Worm (Caenorhabditis elegans) whole organism, L2 larva: ENCODE measurements around the gene F35B12.9.

ENCODE experiments used
- C34F6.9 ChIP-seq: fragments of 150-350 bp; optimal IDR thresholded peaks from 2 replicates; lab custom pipeline; 2014; ENCODE audit warnings: missing biosample characterization, missing genetic modification characterization
- R02D3.7 ChIP-seq: fragments of 150-350 bp; optimal IDR thresholded peaks from 2 replicates; lab custom pipeline; 2014; ENCODE audit warnings: missing biosample characterization, missing genetic modification characterization
- Y55F3AM.14 ChIP-seq: fragments of 200-800 bp; sonication (Bioruptor generic); optimal IDR thresholded peaks from 2 replicates; lab custom pipeline; 2018; ENCODE audit warnings: mild to moderate bottlenecking, missing genetic modification characterization, missing compliant biosample characterization
- ama-1 ChIP-seq: fragments of 150-350 bp; optimal IDR thresholded peaks from 2 replicates; lab custom pipeline; 2018; ENCODE audit warnings: inconsistent platforms
- blmp-1 ChIP-seq: sonication (generic microtip); optimal IDR thresholded peaks from 2 replicates; lab custom pipeline; 2017; ENCODE audit warnings: missing genetic modification characterization, mild to moderate bottlenecking, missing compliant biosample characterization, antibody characterized with exemption, moderate library complexity; ENCODE audit not compliant: insufficient read depth
- ceh-16 ChIP-seq: fragments of 150-350 bp; optimal IDR thresholded peaks from 2 replicates; lab custom pipeline; 2014; ENCODE audit warnings: missing biosample characterization, missing genetic modification characterization
- crh-2 ChIP-seq: sonication (generic microtip); optimal IDR thresholded peaks from 2 replicates; lab custom pipeline; 2017; ENCODE audit warnings: missing biosample characterization, missing genetic modification characterization
- dmd-4 ChIP-seq: sonication (generic microtip); optimal IDR thresholded peaks from 2 replicates; lab custom pipeline; 2017; ENCODE audit warnings: missing biosample characterization, missing genetic modification characterization
- elt-1 ChIP-seq: fragments of 150-350 bp; optimal IDR thresholded peaks from 2 replicates; lab custom pipeline; 2014; ENCODE audit warnings: missing biosample characterization, missing genetic modification characterization
- elt-3 ChIP-seq: sonication (generic microtip); optimal IDR thresholded peaks from 2 replicates; lab custom pipeline; 2017; ENCODE audit warnings: missing biosample characterization, missing genetic modification characterization
- lin-11 ChIP-seq: fragments of 150-350 bp; sonication (generic microtip); optimal IDR thresholded peaks from 2 replicates; lab custom pipeline; 2014; ENCODE audit warnings: missing biosample characterization, missing genetic modification characterization, inconsistent platforms, mixed read lengths
- lin-13 ChIP-seq: fragments of 150-350 bp; optimal IDR thresholded peaks from 2 replicates; lab custom pipeline; 2014; ENCODE audit warnings: missing biosample characterization, missing genetic modification reagents, missing genetic modification characterization
- lin-39 ChIP-seq: fragments of 150-350 bp; optimal IDR thresholded peaks from 2 replicates; lab custom pipeline; 2014; ENCODE audit warnings: missing biosample characterization, missing genetic modification reagents, missing genetic modification characterization
- lsy-2 ChIP-seq, 2 experiments: fragments of 150-350 bp in 1 of 2; sonication (generic microtip) in 1 of 2; optimal IDR thresholded peaks; 2 replicates each; lab custom pipeline; 2014 to 2017; ENCODE audit warnings: missing biosample characterization in 2 of 2, missing genetic modification characterization in 2 of 2
- mbf-1 ChIP-seq: sonication (generic microtip); optimal IDR thresholded peaks from 2 replicates; lab custom pipeline; 2017; ENCODE audit warnings: missing biosample characterization, missing genetic modification characterization
- nhr-10 ChIP-seq: sonication (generic microtip); optimal IDR thresholded peaks from 2 replicates; lab custom pipeline; 2017; ENCODE audit warnings: missing biosample characterization, missing genetic modification characterization
- nhr-11 ChIP-seq: fragments of 150-350 bp; optimal IDR thresholded peaks from 2 replicates; lab custom pipeline; 2014; ENCODE audit warnings: missing biosample characterization, missing genetic modification characterization
- nhr-12 ChIP-seq: fragments of 150-350 bp; optimal IDR thresholded peaks from 2 replicates; lab custom pipeline; 2014; ENCODE audit warnings: missing biosample characterization, missing genetic modification characterization
- nhr-129 ChIP-seq: fragments of 150-350 bp; optimal IDR thresholded peaks from 2 replicates; lab custom pipeline; 2014; ENCODE audit warnings: missing biosample characterization, missing genetic modification characterization
- nhr-21 ChIP-seq: fragments of 150-350 bp; optimal IDR thresholded peaks from 2 replicates; lab custom pipeline; 2014; ENCODE audit warnings: missing biosample characterization, missing genetic modification characterization
- nhr-23 ChIP-seq: fragments of 150-350 bp; optimal IDR thresholded peaks from 2 replicates; lab custom pipeline; 2014; ENCODE audit warnings: missing biosample characterization, missing genetic modification reagents, missing genetic modification characterization
- nhr-237 ChIP-seq: fragments of 150-350 bp; optimal IDR thresholded peaks from 2 replicates; lab custom pipeline; 2014; ENCODE audit warnings: missing biosample characterization, missing genetic modification characterization
- nhr-25 ChIP-seq: fragments of 150-350 bp; sonication (generic microtip); optimal IDR thresholded peaks from 3 replicates; lab custom pipeline; 2014; ENCODE audit warnings: missing biosample characterization, missing genetic modification characterization
- nhr-6 ChIP-seq: fragments of 150-350 bp; optimal IDR thresholded peaks from 2 replicates; lab custom pipeline; 2014; ENCODE audit warnings: missing biosample characterization, missing genetic modification characterization
- nhr-77 ChIP-seq: fragments of 150-350 bp; optimal IDR thresholded peaks from 2 replicates; lab custom pipeline; 2014; ENCODE audit warnings: missing biosample characterization, missing genetic modification characterization
- peb-1 ChIP-seq: fragments of 150-350 bp; optimal IDR thresholded peaks from 2 replicates; lab custom pipeline; 2014; ENCODE audit warnings: missing biosample characterization, missing genetic modification characterization
- sem-4 ChIP-seq: fragments of 150-350 bp; optimal IDR thresholded peaks from 2 replicates; lab custom pipeline; 2014; ENCODE audit warnings: missing biosample characterization, missing genetic modification reagents, missing genetic modification characterization
- skn-1 ChIP-seq: sonication (generic microtip); optimal IDR thresholded peaks from 2 replicates; lab custom pipeline; 2017; ENCODE audit warnings: missing biosample characterization, missing genetic modification characterization
- sma-3 ChIP-seq: sonication (generic microtip); optimal IDR thresholded peaks from 2 replicates; lab custom pipeline; 2016; ENCODE audit warnings: missing genetic modification reagents, missing genetic modification characterization, missing compliant biosample characterization
- sma-9 ChIP-seq, 2 experiments: fragments of 150-350 bp in 1 of 2; sonication (generic microtip) in 1 of 2; optimal IDR thresholded peaks; 2 replicates each; lab custom pipeline; 2014 to 2016; ENCODE audit warnings: missing genetic modification characterization in 2 of 2, mild to moderate bottlenecking in 1 of 2, missing biosample characterization in 1 of 2, missing compliant biosample characterization in 1 of 2, missing genetic modification reagents in 1 of 2, moderate library complexity in 1 of 2
- snpc-4 ChIP-seq: fragments of 150-350 bp; optimal IDR thresholded peaks from 2 replicates; lab custom pipeline; 2014; ENCODE audit warnings: missing biosample characterization, missing genetic modification characterization
- unc-39 ChIP-seq: fragments of 150-350 bp; optimal IDR thresholded peaks from 2 replicates; lab custom pipeline; 2014; ENCODE audit warnings: missing biosample characterization, missing genetic modification characterization
- unc-55 ChIP-seq: fragments of 150-350 bp; sonication (generic microtip); optimal IDR thresholded peaks from 3 replicates; lab custom pipeline; 2014; ENCODE audit warnings: missing biosample characterization, missing genetic modification reagents, missing genetic modification characterization
- unc-62 ChIP-seq: fragments of 150-350 bp; optimal IDR thresholded peaks from 2 replicates; lab custom pipeline; 2014; ENCODE audit warnings: missing biosample characterization, missing genetic modification reagents, missing genetic modification characterization
- zag-1 ChIP-seq: fragments of 150-350 bp; optimal IDR thresholded peaks from 2 replicates; lab custom pipeline; 2014; ENCODE audit warnings: missing biosample characterization, missing genetic modification characterization
- ztf-1 ChIP-seq: fragments of 200-800 bp; sonication (Bioruptor generic); conservative IDR thresholded peaks from 2 replicates; pipeline ENCODE4 v1.3.6; 2022; ENCODE audit warnings: missing genetic modification characterization, missing compliant biosample characterization
- ztf-11 ChIP-seq: sonication (generic microtip); optimal IDR thresholded peaks from 2 replicates; lab custom pipeline; 2017; ENCODE audit warnings: missing biosample characterization, missing genetic modification characterization
- ztf-4 ChIP-seq: fragments of 150-350 bp; optimal IDR thresholded peaks from 2 replicates; lab custom pipeline; 2014; ENCODE audit warnings: missing biosample characterization, missing genetic modification characterization

F35B12.9 gene

ce11 chrV:11600800-11601199 is at the start of gene F35B12.9:
F35B12.9 (plus strand) TSS chrV:11601171.
- no peak for TF ChIP-seq ztf-11
- TF ChIP-seq nhr-237 (tag; lab: Kevin White, UChicago), result no peak
- TF ChIP-seq lsy-2 (tag; optimal IDR thresholded peaks at IDR 0.05; lab: Kevin White, UChicago), result no peak
- no peak for TF ChIP-seq lin-11 (tag; lab: Kevin White, UChicago)
- TF ChIP-seq dmd-4, result no peak
- no peak for TF ChIP-seq ztf-1
- TF ChIP-seq mbf-1 (tag; lab: Kevin White, UChicago), result no peak
- TF ChIP-seq lin-13 (GFP tag; lab: Kevin White, UChicago), result no peak
- no peak for TF ChIP-seq sem-4 (tag; lab: Kevin White, UChicago)

- TF ChIP-seq unc-55 (GFP tag; lab: Kevin White, UChicago) (no peak), dmd-4 (no peak), crh-2 (tag; lab: Kevin White, UChicago) (no peak), peb-1 (tag; lab: Kevin White, UChicago) (no peak), sma-9 (GFP tag; optimal IDR thresholded peaks at IDR 0.05; lab: Kevin White, UChicago) (no peak), sma-9 (tag; optimal IDR thresholded peaks at IDR 0.05; lab: Kevin White, UChicago) (no peak), lin-11 (tag; lab: Kevin White, UChicago) (no peak), nhr-25 (no peak), snpc-4 (tag; lab: Kevin White, UChicago) (no peak), nhr-12 (no peak), nhr-10 (no peak), ama-1 (lab: Kevin White, UChicago) (no peak), nhr-11 (tag; lab: Kevin White, UChicago) (no peak), nhr-6 (tag; lab: Kevin White, UChicago) (no peak), R02D3.7 (tag; lab: Kevin White, UChicago) (no peak), nhr-23 (tag; lab: Kevin White, UChicago) (no peak), blmp-1 (no peak), C34F6.9 (tag; lab: Kevin White, UChicago) (no peak), lsy-2 (tag; optimal IDR thresholded peaks at IDR 0.05; lab: Kevin White, UChicago) (no peak)
These were observed 48.6 kb upstream of the F35B12.9 start, which contains the start of gene srx-85 for ce11 chrV:11552379-11552778. srx-85 (plus strand) TSS chrV:11552679.

ce11 chrV:11554260-11554659 is 46.7 kb upstream of the F35B12.9 start, which contains the start of gene duo-1:
duo-1 (plus strand) TSS chrV:11554630.
- no peak for TF ChIP-seq sma-3 (GFP tag; lab: Kevin White, UChicago)
- no peak for TF ChIP-seq unc-55 (GFP tag; lab: Kevin White, UChicago)
- no peak for TF ChIP-seq ceh-16 (tag; lab: Kevin White, UChicago)
- TF ChIP-seq nhr-77 (tag; lab: Kevin White, UChicago), result no peak
- no peak for TF ChIP-seq nhr-11 (tag; lab: Kevin White, UChicago)
- TF ChIP-seq nhr-10, result no peak
- TF ChIP-seq snpc-4 (tag; lab: Kevin White, UChicago), result no peak
- TF ChIP-seq lin-39 (tag; lab: Kevin White, UChicago), result no peak
- no peak for TF ChIP-seq Y55F3AM.14 (GFP tag; lab: Kevin White, UChicago)
- TF ChIP-seq nhr-21, result no peak
- no peak for TF ChIP-seq elt-1 (tag; lab: Kevin White, UChicago)
- TF ChIP-seq nhr-129 (tag; lab: Kevin White, UChicago), result no peak
- no peak for TF ChIP-seq dmd-4
- no peak for TF ChIP-seq ztf-11
- no peak for TF ChIP-seq ama-1 (lab: Kevin White, UChicago)
- TF ChIP-seq skn-1 (tag; lab: Kevin White, UChicago), result no peak
- no peak for TF ChIP-seq lin-11 (tag; lab: Kevin White, UChicago)
- TF ChIP-seq ztf-4, result no peak
- TF ChIP-seq zag-1 (tag; lab: Kevin White, UChicago), result no peak

ce11 chrV:11562643-11563042 is 38.3 kb upstream of the F35B12.9 start, which contains the start of gene srx-86:
srx-86 (plus strand) TSS chrV:11562943.
- TF ChIP-seq lsy-2 (tag; optimal IDR thresholded peaks at IDR 0.05; lab: Kevin White, UChicago) (no peak), skn-1 (tag; lab: Kevin White, UChicago) (no peak), nhr-129 (tag; lab: Kevin White, UChicago) (no peak), elt-1 (tag; lab: Kevin White, UChicago) (no peak), lin-13 (GFP tag; lab: Kevin White, UChicago) (no peak), ztf-11 (no peak), R02D3.7 (tag; lab: Kevin White, UChicago) (no peak), ztf-1 (no peak), unc-55 (GFP tag; lab: Kevin White, UChicago) (no peak), elt-3 (no peak), unc-62 (no peak), nhr-6 (tag; lab: Kevin White, UChicago) (no peak), Y55F3AM.14 (GFP tag; lab: Kevin White, UChicago) (no peak), snpc-4 (tag; lab: Kevin White, UChicago) (no peak), nhr-12 (no peak), unc-39 (tag; lab: Kevin White, UChicago) (no peak), lin-11 (tag; lab: Kevin White, UChicago) (no peak), nhr-23 (tag; lab: Kevin White, UChicago) (no peak), ztf-4 (no peak)
